Worm (Caenorhabditis elegans) whole organism, L1 larva: ENCODE data around the gene C27H6.8.
A peak's percentile ranks its signal among the peaks of the same experiment; 100 is the strongest.

Source experiments
- C16A3.4 ChIP-seq: fragments of 150-350 bp; optimal IDR thresholded peaks from 2 replicates; lab custom pipeline; 2014; ENCODE audit warnings: missing biosample characterization, missing genetic modification characterization
- F16B12.6 ChIP-seq: fragments of 150-350 bp; optimal IDR thresholded peaks from 2 replicates; lab custom pipeline; 2014; ENCODE audit warnings: missing biosample characterization, missing genetic modification characterization
- blmp-1 ChIP-seq: fragments of 150-350 bp; optimal IDR thresholded peaks from 2 replicates; lab custom pipeline; 2014; ENCODE audit warnings: missing biosample characterization, missing genetic modification characterization
- dpl-1 ChIP-seq, 3 experiments: fragments of 150-350 bp in 2 of 3; sonication (generic microtip) in 1 of 3; optimal IDR thresholded peaks; 2 replicates each; lab custom pipeline; 2014 to 2017; ENCODE audit warnings: missing biosample characterization in 3 of 3, missing genetic modification characterization in 3 of 3, missing genetic modification reagents in 3 of 3
- dsc-1 ChIP-seq: sonication (generic microtip); optimal IDR thresholded peaks from 2 replicates; lab custom pipeline; 2016; ENCODE audit warnings: mild to moderate bottlenecking, missing genetic modification characterization, missing compliant biosample characterization
- efl-1 ChIP-seq, 4 experiments: fragments of 150-350 bp; optimal IDR thresholded peaks in 3 of 4; peaks in 1 of 4; 1 replicate in 1 of 4; 2 replicates in 3 of 4; lab custom pipeline; 2014; ENCODE audit warnings: missing biosample characterization in 2 of 4, missing genetic modification characterization in 2 of 4, missing genetic modification reagents in 2 of 4
- fos-1 ChIP-seq: fragments of 150-350 bp; optimal IDR thresholded peaks from 2 replicates; lab custom pipeline; 2014; ENCODE audit warnings: missing biosample characterization, missing genetic modification characterization
- grh-1 ChIP-seq: fragments of 200-800 bp; sonication (Bioruptor generic); IDR thresholded peaks from 2 replicates; pipeline ENCODE4 v1.3.6; 2022; ENCODE audit warnings: missing genetic modification reagents, missing genetic modification characterization, missing compliant biosample characterization
- hlh-17 ChIP-seq: fragments of 200-800 bp; sonication (Bioruptor generic); optimal IDR thresholded peaks from 2 replicates; lab custom pipeline; 2018; ENCODE audit warnings: missing genetic modification characterization, mild to moderate bottlenecking, missing compliant biosample characterization, moderate library complexity, borderline replicate concordance
- lin-13 ChIP-seq: fragments of 150-350 bp; optimal IDR thresholded peaks from 2 replicates; lab custom pipeline; 2014; ENCODE audit warnings: missing biosample characterization, missing genetic modification reagents, missing genetic modification characterization
- lin-14 ChIP-seq: fragments of 200-800 bp; sonication (Bioruptor generic); optimal IDR thresholded peaks from 2 replicates; lab custom pipeline; 2018; ENCODE audit warnings: mild to moderate bottlenecking, missing genetic modification characterization, moderate library complexity, missing compliant biosample characterization
- lin-15B ChIP-seq: fragments of 150-350 bp; sonication (generic microtip); optimal IDR thresholded peaks from 3 replicates; lab custom pipeline; 2014; ENCODE audit warnings: missing biosample characterization, missing genetic modification characterization
- lin-35 ChIP-seq, 2 experiments: fragments of 150-350 bp; optimal IDR thresholded peaks; 2 replicates each; lab custom pipeline; 2014; ENCODE audit warnings: missing biosample characterization in 2 of 2, missing genetic modification characterization in 2 of 2, missing genetic modification reagents in 2 of 2
- lir-3 ChIP-seq: sonication (generic microtip); optimal IDR thresholded peaks from 2 replicates; lab custom pipeline; 2016; ENCODE audit warnings: mild to moderate bottlenecking, missing genetic modification characterization, moderate library complexity, missing compliant biosample characterization; ENCODE audit not compliant: poor library complexity
- lsy-2 ChIP-seq, 2 experiments: fragments of 150-350 bp; optimal IDR thresholded peaks; 2 replicates each; lab custom pipeline; 2014; ENCODE audit warnings: missing biosample characterization in 2 of 2, missing genetic modification characterization in 2 of 2
- mab-9 ChIP-seq: fragments of 200-800 bp; sonication (Bioruptor generic); IDR thresholded peaks from 2 replicates; pipeline ENCODE4 v1.3.6; 2022; ENCODE audit warnings: missing genetic modification reagents, missing genetic modification characterization, missing compliant biosample characterization
- mep-1 ChIP-seq: fragments of 150-350 bp; optimal IDR thresholded peaks from 2 replicates; lab custom pipeline; 2014; ENCODE audit warnings: missing biosample characterization, missing genetic modification characterization
- nhr-11 ChIP-seq: fragments of 150-350 bp; optimal IDR thresholded peaks from 2 replicates; lab custom pipeline; 2014; ENCODE audit warnings: missing biosample characterization, missing genetic modification characterization
- nhr-12 ChIP-seq: sonication (generic microtip); optimal IDR thresholded peaks from 2 replicates; lab custom pipeline; 2017; ENCODE audit warnings: missing biosample characterization, missing genetic modification characterization
- nhr-19 ChIP-seq: fragments of 200-800 bp; sonication (Bioruptor generic); conservative IDR thresholded peaks from 2 replicates; pipeline ENCODE4 v1.3.6; 2022; ENCODE audit warnings: missing genetic modification characterization, missing compliant biosample characterization
- nhr-47 ChIP-seq: sonication (generic microtip); optimal IDR thresholded peaks from 2 replicates; lab custom pipeline; 2016; ENCODE audit warnings: mild to moderate bottlenecking, missing genetic modification characterization, moderate library complexity, missing compliant biosample characterization
- nhr-71 ChIP-seq: sonication (generic microtip); optimal IDR thresholded peaks from 2 replicates; lab custom pipeline; 2016; ENCODE audit warnings: mild to moderate bottlenecking, missing genetic modification characterization, moderate library complexity, missing compliant biosample characterization
- nhr-77 ChIP-seq: fragments of 150-350 bp; optimal IDR thresholded peaks from 2 replicates; lab custom pipeline; 2014; ENCODE audit warnings: missing biosample characterization, missing genetic modification characterization
- pax-3 ChIP-seq: fragments of 200-800 bp; sonication (Bioruptor generic); optimal IDR thresholded peaks from 2 replicates; lab custom pipeline; 2018; ENCODE audit warnings: mild to moderate bottlenecking, missing genetic modification characterization, moderate library complexity, missing compliant biosample characterization
- rnt-1 ChIP-seq: sonication (generic microtip); optimal IDR thresholded peaks from 2 replicates; lab custom pipeline; 2016; ENCODE audit warnings: mild to moderate bottlenecking, missing genetic modification characterization, moderate library complexity, missing compliant biosample characterization
- snpc-4 ChIP-seq: fragments of 150-350 bp; optimal IDR thresholded peaks from 2 replicates; lab custom pipeline; 2014; ENCODE audit warnings: missing biosample characterization, missing genetic modification characterization
- sox-4 ChIP-seq: sonication (generic microtip); optimal IDR thresholded peaks from 2 replicates; lab custom pipeline; 2016; ENCODE audit warnings: missing genetic modification characterization, missing compliant biosample characterization
- sup-37 ChIP-seq: fragments of 200-800 bp; sonication (Bioruptor generic); optimal IDR thresholded peaks from 2 replicates; lab custom pipeline; 2018; ENCODE audit warnings: mild to moderate bottlenecking, missing genetic modification characterization, missing compliant biosample characterization
- swsn-7 ChIP-seq: sonication (generic microtip); optimal IDR thresholded peaks from 2 replicates; lab custom pipeline; 2016; ENCODE audit warnings: missing genetic modification characterization, missing compliant biosample characterization
- tbx-2 ChIP-seq: sonication (generic microtip); optimal IDR thresholded peaks from 2 replicates; lab custom pipeline; 2016; ENCODE audit warnings: missing genetic modification characterization, missing compliant biosample characterization
- tlp-1 ChIP-seq: fragments of 150-350 bp; optimal IDR thresholded peaks from 2 replicates; lab custom pipeline; 2014; ENCODE audit warnings: missing biosample characterization, missing genetic modification characterization
- unc-86 ChIP-seq: sonication (generic microtip); optimal IDR thresholded peaks from 2 replicates; lab custom pipeline; 2016; ENCODE audit warnings: missing genetic modification characterization, missing compliant biosample characterization
- vab-15 ChIP-seq: sonication (generic microtip); optimal IDR thresholded peaks from 2 replicates; lab custom pipeline; 2017; ENCODE audit warnings: missing genotype, mild to moderate bottlenecking, missing genetic modification characterization, missing compliant biosample characterization
- xbp-1 ChIP-seq: sonication (generic microtip); optimal IDR thresholded peaks from 2 replicates; lab custom pipeline; 2016; ENCODE audit warnings: missing genetic modification characterization, missing compliant biosample characterization
- zip-4 ChIP-seq: fragments of 200-800 bp; sonication (Bioruptor generic); optimal IDR thresholded peaks from 2 replicates; lab custom pipeline; 2018; ENCODE audit warnings: mild to moderate bottlenecking, missing genetic modification characterization, moderate library complexity, missing compliant biosample characterization

Gene C27H6.8

ce11 chrV:10002720-10003119 lies 15.1 kb upstream of the C27H6.8 start (continued):
- TF ChIP-seq grh-1, result peak; percentile 68
- TF ChIP-seq lin-15B, result no peak
- TF ChIP-seq nhr-11, result no peak
- peak; percentile 78 for TF ChIP-seq blmp-1
- no peak for TF ChIP-seq unc-86
- TF ChIP-seq xbp-1, result peak; percentile 44
- TF ChIP-seq mep-1 (tag; lab: Kevin White, UChicago), result peak; percentile 31
- no peak for TF ChIP-seq tlp-1 (tag; lab: Kevin White, UChicago)

- TF ChIP-seq zip-4 (GFP tag; lab: Kevin White, UChicago) (no peak), C16A3.4 (no peak), lir-3 (tag; lab: Kevin White, UChicago) (no peak), snpc-4 (tag; lab: Kevin White, UChicago) (no peak), sup-37 (GFP tag; lab: Kevin White, UChicago) (no peak), hlh-17 (no peak), swsn-7 (no peak), lin-14 (GFP tag; lab: Kevin White, UChicago) (no peak), nhr-71 (no peak), efl-1 (optimal IDR thresholded peaks at IDR 0.05; lab: Kevin White, UChicago) (no peak), efl-1 (GFP tag; optimal IDR thresholded peaks at IDR 0.05 in 1 of 2; lab: Kevin White, UChicago) (no peak), nhr-47 (tag; lab: Kevin White, UChicago) (no peak), lin-13 (GFP tag; lab: Kevin White, UChicago) (no peak), vab-15 (tag; lab: Kevin White, UChicago) (no peak)
These were observed 13.2 kb upstream of the C27H6.8 start, which contains the start of gene K08H10.10 for ce11 chrV:10000760-10001159. K08H10.10 (plus strand) TSS chrV:10001060.

DNA sequence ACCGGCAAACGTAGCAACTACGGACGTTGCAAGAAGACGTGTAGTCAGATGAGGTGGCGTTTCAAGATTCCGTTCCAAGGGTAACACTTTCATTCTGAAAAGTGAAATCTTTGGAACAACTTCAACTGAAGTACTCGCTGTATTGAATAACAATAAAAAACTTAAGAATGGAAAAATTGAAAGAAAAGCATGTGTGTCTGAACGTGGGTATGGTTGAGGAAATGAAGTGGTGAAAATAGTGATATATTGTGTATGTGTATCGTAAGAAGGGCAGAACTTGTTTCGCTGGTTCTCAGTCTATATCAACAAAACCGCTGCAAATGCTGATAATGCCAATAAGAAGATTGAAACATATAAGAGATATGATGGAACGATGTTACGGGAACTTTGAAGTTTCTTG lies 8.2 kb upstream of the C27H6.8 start, which contains the start of gene K08H10.6:
Gene K08H10.6, minus strand, starts transcription at position 101 of the 400 bp plus-strand sequence.
- no peak for TF ChIP-seq pax-3
- no peak for TF ChIP-seq mab-9 (GFP tag; lab: Robert Waterston, UW)
- TF ChIP-seq grh-1, result no peak
- TF ChIP-seq fos-1 (tag; lab: Kevin White, UChicago), result no peak
- TF ChIP-seq sox-4, result no peak

DNA sequence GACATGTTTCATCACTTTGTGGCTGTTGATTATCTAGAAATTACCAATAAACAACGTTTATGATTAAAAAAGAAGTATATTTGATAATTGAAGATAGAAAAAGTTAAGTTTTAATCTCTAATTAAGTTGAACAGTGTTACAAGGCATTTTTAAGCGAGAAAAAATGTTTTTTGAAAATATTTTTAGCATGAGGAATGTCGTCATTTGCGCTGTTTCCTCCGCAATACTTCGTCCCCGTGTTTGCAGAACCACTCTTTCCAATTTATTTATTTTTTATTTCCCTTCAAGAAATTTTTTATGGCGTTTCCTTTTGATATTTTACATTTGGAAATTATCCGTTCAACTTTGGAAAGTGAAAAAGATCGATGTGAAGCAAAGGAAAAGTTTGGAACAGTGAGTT lies 4.0 kb upstream of the C27H6.8 start, which contains the start of the genes rde-1 and trpp-6:
Gene rde-1, minus strand, starts transcription at position 33 of the 400 bp plus-strand sequence.
Gene trpp-6, plus strand, starts transcription at position 286 of the 400 bp plus-strand sequence.
- TF ChIP-seq mep-1 (tag; lab: Kevin White, UChicago), result peak; percentile 35
- TF ChIP-seq tbx-2, result no peak
- TF ChIP-seq nhr-71, result peak; percentile 7
- no peak for TF ChIP-seq nhr-77 (tag; lab: Kevin White, UChicago)
- peak; percentile 82 for TF ChIP-seq F16B12.6 (tag; lab: Kevin White, UChicago)
- peak; percentile 20 for TF ChIP-seq rnt-1 (tag; lab: Kevin White, UChicago)
- peak; percentile 28 for TF ChIP-seq nhr-47 (tag; lab: Kevin White, UChicago)
- peak in 2 of 3 experiments; percentile 15 to 32 for TF ChIP-seq dpl-1 (GFP tag; optimal IDR thresholded peaks at IDR 0.05; lab: Kevin White, UChicago)
- TF ChIP-seq swsn-7, result peak; percentile 4
- TF ChIP-seq lin-35 (GFP tag; optimal IDR thresholded peaks at IDR 0.05; lab: Kevin White, UChicago), result peak in 1 of 2 experiments; percentile 11
- TF ChIP-seq lsy-2 (tag; optimal IDR thresholded peaks at IDR 0.05; lab: Kevin White, UChicago), result peak; percentile 6 to 13
- TF ChIP-seq snpc-4 (tag; lab: Kevin White, UChicago), result no peak
- peak in 1 of 2 experiments; percentile 45 for TF ChIP-seq efl-1 (optimal IDR thresholded peaks at IDR 0.05; lab: Kevin White, UChicago)
- peak in 1 of 2 experiments; percentile 21 for TF ChIP-seq efl-1 (GFP tag; optimal IDR thresholded peaks at IDR 0.05 in 1 of 2; lab: Kevin White, UChicago)
- TF ChIP-seq nhr-12 (tag; lab: Kevin White, UChicago), result no peak

DNA sequence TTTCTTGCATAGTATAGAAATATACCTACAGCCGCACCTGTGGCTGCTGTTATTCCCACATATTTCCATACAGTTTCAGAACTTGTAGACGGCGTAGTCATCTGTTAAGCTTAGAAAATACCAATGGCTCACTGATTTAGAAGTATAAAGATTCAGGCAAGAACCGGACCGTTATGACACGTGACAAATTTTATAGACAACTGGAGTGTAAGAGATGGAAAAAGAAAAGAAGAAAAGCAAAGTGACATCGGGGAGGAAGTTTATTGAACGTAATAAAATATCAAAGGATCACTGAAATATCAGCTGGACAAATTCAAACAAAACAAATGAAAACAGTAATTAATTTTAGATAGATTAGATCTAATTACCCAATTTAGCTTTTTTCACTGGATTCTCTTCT lies 1.4 kb downstream of the C27H6.8 start, which contains the start of gene rmd-2:
Gene rmd-2, minus strand, starts transcription at position 101 of the 400 bp plus-strand sequence.
- TF ChIP-seq nhr-19, result no peak
- peak; percentile 1 for TF ChIP-seq rnt-1 (tag; lab: Kevin White, UChicago)
- no peak for TF ChIP-seq dsc-1 (tag; lab: Kevin White, UChicago)
- TF ChIP-seq lin-35 (GFP tag; optimal IDR thresholded peaks at IDR 0.05; lab: Kevin White, UChicago), result peak in 1 of 2 experiments; percentile 16
- TF ChIP-seq, all 84 proteins: peak for 2
